Worm (Caenorhabditis elegans): ENCODE measurements around the gene srz-9.

Gene srz-9

DNA sequence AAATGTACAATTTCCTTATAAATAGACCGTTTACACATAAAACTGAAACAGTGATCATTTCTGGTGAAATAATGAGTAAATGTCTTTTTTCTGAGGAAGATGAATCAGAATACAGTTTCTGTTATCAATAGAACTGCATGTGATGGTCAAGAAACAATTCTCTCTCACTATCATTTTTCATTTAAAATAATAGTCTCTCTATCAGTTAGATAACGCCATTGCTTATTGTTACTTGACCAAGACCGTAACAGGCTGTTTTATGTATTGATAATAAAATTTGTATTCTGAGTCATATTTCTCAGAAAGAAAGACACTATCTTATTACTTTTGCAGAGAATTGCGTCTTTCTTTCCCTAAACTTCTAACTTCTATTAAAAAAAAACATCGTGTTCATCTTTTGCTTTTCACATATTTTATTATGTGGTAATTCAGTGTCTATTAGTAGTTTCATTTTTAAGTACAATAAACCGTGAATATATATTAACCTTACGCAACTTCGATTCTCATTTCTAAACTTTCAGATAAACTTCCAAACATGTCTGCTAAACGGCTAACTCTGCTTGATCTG is 31.4 kb downstream of the srz-9 start, which contains the start of gene fbxa-35:
fbxa-35 (plus strand) TSS at position 518 of the 568 bp plus-strand sequence.
- no peak for TF ChIP-seq mab-5 (tag; optimal IDR thresholded peaks at IDR 0.05)
- no peak for TF ChIP-seq nhr-237 (tag; optimal IDR thresholded peaks at IDR 0.05)
- TF ChIP-seq elt-1 (tag; optimal IDR thresholded peaks at IDR 0.05; ENCODE audit: borderline replicate concordance, insufficient read depth): no peak
- TF ChIP-seq snpc-4 (tag; optimal IDR thresholded peaks at IDR 0.05): no peak
- TF ChIP-seq mls-2 (tag; optimal IDR thresholded peaks at IDR 0.05): no peak
- no peak for TF ChIP-seq ham-2 (GFP tag; optimal IDR thresholded peaks at IDR 0.05)
- no peak for TF ChIP-seq M03D4.4 (tag; optimal IDR thresholded peaks at IDR 0.05)
- TF ChIP-seq flh-1 (GFP tag; optimal IDR thresholded peaks at IDR 0.05): no peak

DNA sequence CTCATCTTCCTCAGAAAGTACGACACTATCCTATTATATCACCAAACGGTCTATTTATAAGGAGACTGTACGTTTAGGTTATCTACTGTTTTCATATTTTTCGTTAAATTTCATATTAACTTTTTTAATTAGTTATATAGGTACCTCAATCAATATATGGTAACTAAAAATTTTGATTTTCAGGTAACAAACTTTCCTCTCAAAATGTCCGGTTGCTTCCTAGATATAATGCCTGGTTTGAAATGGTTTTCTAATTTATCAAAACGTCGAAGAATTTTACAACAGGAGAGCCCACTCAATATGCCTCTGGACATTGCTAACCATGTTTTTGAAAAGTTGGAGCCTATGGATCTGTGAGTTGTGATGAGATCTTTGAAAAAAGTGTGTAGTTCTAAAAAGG is 33.8 kb downstream of the srz-9 start, which contains the start of gene fbxa-28:
fbxa-28 (plus strand) TSS at position 301 of the 400 bp plus-strand sequence.
- TF ChIP-seq drap-1 (GFP tag; optimal IDR thresholded peaks at IDR 0.05) (no peak), lin-32 (GFP tag; optimal IDR thresholded peaks at IDR 0.05) (no peak), ces-1 (GFP tag; optimal IDR thresholded peaks at IDR 0.05) (no peak), zip-8 (tag; optimal IDR thresholded peaks at IDR 0.05) (no peak), mep-1 (tag; optimal IDR thresholded peaks at IDR 0.05) (no peak), tbx-8 (GFP tag; optimal IDR thresholded peaks at IDR 0.05) (no peak), lsy-2 (tag; optimal IDR thresholded peaks at IDR 0.05) (no peak), snpc-4 (tag; optimal IDR thresholded peaks at IDR 0.05) (no peak), mls-2 (tag; optimal IDR thresholded peaks at IDR 0.05) (no peak), sem-2 (GFP tag; optimal IDR thresholded peaks at IDR 0.05) (no peak), M03D4.4 (tag; optimal IDR thresholded peaks at IDR 0.05) (no peak), bed-3 (GFP tag; optimal IDR thresholded peaks at IDR 0.05) (no peak), elt-1 (tag; optimal IDR thresholded peaks at IDR 0.05; ENCODE audit: borderline replicate concordance, insufficient read depth) (no peak), sptf-1 (tag; optimal IDR thresholded peaks at IDR 0.05) (no peak), cnd-1 (tag; optimal IDR thresholded peaks at IDR 0.05) (no peak), ceh-83 (GFP tag; optimal IDR thresholded peaks at IDR 0.05) (no peak)

- TF ChIP-seq tbx-8 (GFP tag; optimal IDR thresholded peaks at IDR 0.05) (no peak), blmp-1 (tag; optimal IDR thresholded peaks at IDR 0.05) (no peak)
Measured at ce11 chrIII:1303414-1303813, 39.6 kb downstream of the srz-9 start, which contains the start of gene fbxa-75. Gene fbxa-75, plus strand, starts transcription at chrIII:1303714.

- TF ChIP-seq lsy-2 (tag; optimal IDR thresholded peaks at IDR 0.05) (no peak), nhr-76 (tag; optimal IDR thresholded peaks at IDR 0.05) (no peak), M03D4.4 (tag; optimal IDR thresholded peaks at IDR 0.05) (no peak), elt-1 (tag; optimal IDR thresholded peaks at IDR 0.05; ENCODE audit: borderline replicate concordance, insufficient read depth) (no peak), nhr-237 (tag; optimal IDR thresholded peaks at IDR 0.05) (no peak), unc-120 (tag; optimal IDR thresholded peaks at IDR 0.05; ENCODE audit: poor library complexity, severe bottlenecking) (no peak), snpc-4 (tag; optimal IDR thresholded peaks at IDR 0.05) (no peak), sptf-1 (tag; optimal IDR thresholded peaks at IDR 0.05) (no peak)
Measured at ce11 chrIII:1307333-1307732, 43.5 kb downstream of the srz-9 start.

- TF ChIP-seq ces-1 (GFP tag; optimal IDR thresholded peaks at IDR 0.05) (no peak), mep-1 (tag; optimal IDR thresholded peaks at IDR 0.05) (no peak), cnd-1 (tag; optimal IDR thresholded peaks at IDR 0.05) (no peak), unc-120 (tag; optimal IDR thresholded peaks at IDR 0.05; ENCODE audit: poor library complexity, severe bottlenecking) (no peak), elt-1 (tag; optimal IDR thresholded peaks at IDR 0.05; ENCODE audit: borderline replicate concordance, insufficient read depth) (no peak), ceh-39 (tag; optimal IDR thresholded peaks at IDR 0.05) (no peak), mls-2 (tag; optimal IDR thresholded peaks at IDR 0.05) (no peak), lsy-2 (tag; optimal IDR thresholded peaks at IDR 0.05) (no peak), ceh-43 (GFP tag; optimal IDR thresholded peaks at IDR 0.05) (no peak), tbx-8 (GFP tag; optimal IDR thresholded peaks at IDR 0.05) (no peak), flh-1 (GFP tag; optimal IDR thresholded peaks at IDR 0.05) (no peak), hlh-1 (tag; optimal IDR thresholded peaks at IDR 0.05) (no peak), nhr-237 (tag; optimal IDR thresholded peaks at IDR 0.05) (no peak), ceh-83 (GFP tag; optimal IDR thresholded peaks at IDR 0.05) (no peak), unc-62 (GFP tag; optimal IDR thresholded peaks at IDR 0.05) (no peak), lin-13 (tag; optimal IDR thresholded peaks at IDR 0.05) (no peak), nhr-12 (tag; optimal IDR thresholded peaks at IDR 0.05) (no peak), drap-1 (GFP tag; optimal IDR thresholded peaks at IDR 0.05) (no peak), elt-3 (tag; optimal IDR thresholded peaks at IDR 0.05) (no peak)
Measured at ce11 chrIII:1308209-1308608, 44.4 kb downstream of the srz-9 start, which contains the start of gene fbxa-79. Gene fbxa-79, minus strand, starts transcription at chrIII:1308294.
